Worm (Caenorhabditis elegans): ENCODE data around the gene M02B7.2.

The M02B7.2 gene

ce11 chrIV:3847489-3847888, 44.1 kb downstream of the M02B7.2 start:
- TF ChIP-seq egl-5 (tag; optimal IDR thresholded peaks at IDR 0.05) = no peak
- TF ChIP-seq nhr-76 (tag; optimal IDR thresholded peaks at IDR 0.05) = no peak
- TF ChIP-seq nfya-1 (tag; optimal IDR thresholded peaks at IDR 0.05; ENCODE audit: insufficient read depth) = no peak
- TF ChIP-seq fkh-10 (GFP tag; optimal IDR thresholded peaks at IDR 0.05) = peak; percentile 27
- no peak for TF ChIP-seq lin-39 (tag; optimal IDR thresholded peaks at IDR 0.05)

ce11 chrIV:3848985-3849384, 45.6 kb downstream of the M02B7.2 start:
- TF ChIP-seq pqm-1 (tag; optimal IDR thresholded peaks at IDR 0.05) (no peak), mdl-1 (tag; optimal IDR thresholded peaks at IDR 0.05) (no peak), ztf-4 (tag; optimal IDR thresholded peaks at IDR 0.05) (no peak), R02D3.7 (tag; optimal IDR thresholded peaks at IDR 0.05) (no peak), elt-1 (tag; optimal IDR thresholded peaks at IDR 0.05) (no peak), ztf-11 (tag; optimal IDR thresholded peaks at IDR 0.05) (no peak), ama-1 (optimal IDR thresholded peaks at IDR 0.05) (no peak), nhr-43 (tag; optimal IDR thresholded peaks at IDR 0.05; ENCODE audit: poor library complexity, severe bottlenecking) (no peak), mml-1 (tag; optimal IDR thresholded peaks at IDR 0.05) (no peak), egl-27 (tag; optimal IDR thresholded peaks at IDR 0.05) (no peak), ceh-28 (tag; optimal IDR thresholded peaks at IDR 0.05) (no peak), nhr-67 (tag; optimal IDR thresholded peaks at IDR 0.05) (no peak)

DNA sequence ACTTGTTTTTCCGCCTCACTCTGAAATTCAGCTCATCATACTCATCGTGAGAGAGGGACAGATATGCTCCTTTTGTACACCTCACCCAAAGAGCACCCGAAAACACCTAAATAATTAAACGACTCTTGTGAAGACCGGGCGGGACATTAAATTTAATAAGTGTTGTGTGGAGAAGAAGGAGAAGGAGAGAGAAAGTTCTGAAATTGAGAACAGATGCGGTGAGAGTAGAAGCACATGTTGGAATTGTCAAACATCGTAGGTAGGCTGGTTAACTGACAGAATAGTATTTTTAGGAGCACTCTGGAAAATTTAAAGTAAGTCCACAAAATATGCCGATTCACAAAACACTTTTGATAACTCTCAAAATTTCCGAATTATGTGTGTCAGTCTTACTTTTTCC, 50.2 kb downstream of the M02B7.2 start:
- TF ChIP-seq mml-1 (tag; optimal IDR thresholded peaks at IDR 0.05) = no peak
- no peak for TF ChIP-seq ceh-28 (tag; optimal IDR thresholded peaks at IDR 0.05)
- no peak for TF ChIP-seq elt-3 (tag; optimal IDR thresholded peaks at IDR 0.05)
- no peak for TF ChIP-seq unc-62 (GFP tag; optimal IDR thresholded peaks at IDR 0.05)
- TF ChIP-seq skn-1 (tag; optimal IDR thresholded peaks at IDR 0.05) = no peak
- TF ChIP-seq elt-1 (tag; optimal IDR thresholded peaks at IDR 0.05) = no peak
- TF ChIP-seq ceh-16 (tag; optimal IDR thresholded peaks at IDR 0.05) = no peak
- TF ChIP-seq ZK546.5 (tag; optimal IDR thresholded peaks at IDR 0.05) = no peak
- no peak for TF ChIP-seq aly-2 (tag; optimal IDR thresholded peaks at IDR 0.05)

Measured in whole organism, L3 larva.